Worm (Caenorhabditis elegans) whole organism, L2 larva: Measurements from ENCODE around the gene clec-196.
A peak's percentile ranks its signal among the peaks of the same experiment; 100 is the strongest.

Source experiments
- C34F6.9 ChIP-seq: fragments of 150-350 bp; optimal IDR thresholded peaks from 2 replicates; lab custom pipeline; 2014; ENCODE audit warnings: missing biosample characterization, missing genetic modification characterization
- F13H6.1 ChIP-seq: sonication (generic microtip); optimal IDR thresholded peaks from 2 replicates; lab custom pipeline; 2016; ENCODE audit warnings: missing genetic modification characterization, missing compliant biosample characterization
- R02D3.7 ChIP-seq: fragments of 150-350 bp; optimal IDR thresholded peaks from 2 replicates; lab custom pipeline; 2014; ENCODE audit warnings: missing biosample characterization, missing genetic modification characterization
- ZK546.5 ChIP-seq: sonication (generic microtip); optimal IDR thresholded peaks from 2 replicates; lab custom pipeline; 2017; ENCODE audit warnings: missing biosample characterization, missing genetic modification characterization
- alr-1 ChIP-seq: fragments of 150-350 bp; optimal IDR thresholded peaks from 2 replicates; lab custom pipeline; 2014; ENCODE audit warnings: missing biosample characterization, missing genetic modification characterization
- aly-2 ChIP-seq: fragments of 150-350 bp; optimal IDR thresholded peaks from 2 replicates; lab custom pipeline; 2014; ENCODE audit warnings: missing biosample characterization, missing genetic modification characterization
- blmp-1 ChIP-seq: sonication (generic microtip); optimal IDR thresholded peaks from 2 replicates; lab custom pipeline; 2017; ENCODE audit warnings: missing genetic modification characterization, mild to moderate bottlenecking, missing compliant biosample characterization, antibody characterized with exemption, moderate library complexity; ENCODE audit not compliant: insufficient read depth
- crh-2 ChIP-seq: sonication (generic microtip); optimal IDR thresholded peaks from 2 replicates; lab custom pipeline; 2017; ENCODE audit warnings: missing biosample characterization, missing genetic modification characterization
- egl-27 ChIP-seq: sonication (generic microtip); optimal IDR thresholded peaks from 3 replicates; lab custom pipeline; 2017; ENCODE audit warnings: missing biosample characterization, missing genetic modification reagents, missing genetic modification characterization
- fos-1 ChIP-seq: fragments of 150-350 bp; optimal IDR thresholded peaks from 2 replicates; lab custom pipeline; 2014; ENCODE audit warnings: missing biosample characterization, missing genetic modification characterization
- gmeb-1 ChIP-seq: fragments of 150-350 bp; optimal IDR thresholded peaks from 2 replicates; lab custom pipeline; 2014; ENCODE audit warnings: missing biosample characterization, missing genetic modification characterization
- lin-11 ChIP-seq: fragments of 150-350 bp; sonication (generic microtip); optimal IDR thresholded peaks from 2 replicates; lab custom pipeline; 2014; ENCODE audit warnings: missing biosample characterization, missing genetic modification characterization, inconsistent platforms, mixed read lengths
- lin-13 ChIP-seq: fragments of 150-350 bp; optimal IDR thresholded peaks from 2 replicates; lab custom pipeline; 2014; ENCODE audit warnings: missing biosample characterization, missing genetic modification reagents, missing genetic modification characterization
- lsy-2 ChIP-seq, 2 experiments: fragments of 150-350 bp in 1 of 2; sonication (generic microtip) in 1 of 2; optimal IDR thresholded peaks; 2 replicates each; lab custom pipeline; 2014 to 2017; ENCODE audit warnings: missing biosample characterization in 2 of 2, missing genetic modification characterization in 2 of 2
- mbf-1 ChIP-seq: sonication (generic microtip); optimal IDR thresholded peaks from 2 replicates; lab custom pipeline; 2017; ENCODE audit warnings: missing biosample characterization, missing genetic modification characterization
- mdl-1 ChIP-seq, 2 experiments: fragments of 150-350 bp in 1 of 2; sonication (generic microtip) in 1 of 2; optimal IDR thresholded peaks; 2 replicates each; lab custom pipeline; 2017; ENCODE audit warnings: missing biosample characterization in 2 of 2, missing genetic modification characterization in 2 of 2
- nhr-11 ChIP-seq: fragments of 150-350 bp; optimal IDR thresholded peaks from 2 replicates; lab custom pipeline; 2014; ENCODE audit warnings: missing biosample characterization, missing genetic modification characterization
- nhr-12 ChIP-seq: fragments of 150-350 bp; optimal IDR thresholded peaks from 2 replicates; lab custom pipeline; 2014; ENCODE audit warnings: missing biosample characterization, missing genetic modification characterization
- nhr-129 ChIP-seq: fragments of 150-350 bp; optimal IDR thresholded peaks from 2 replicates; lab custom pipeline; 2014; ENCODE audit warnings: missing biosample characterization, missing genetic modification characterization
- nhr-21 ChIP-seq: fragments of 150-350 bp; optimal IDR thresholded peaks from 2 replicates; lab custom pipeline; 2014; ENCODE audit warnings: missing biosample characterization, missing genetic modification characterization
- nhr-23 ChIP-seq: fragments of 150-350 bp; optimal IDR thresholded peaks from 2 replicates; lab custom pipeline; 2014; ENCODE audit warnings: missing biosample characterization, missing genetic modification reagents, missing genetic modification characterization
- nhr-25 ChIP-seq: fragments of 150-350 bp; sonication (generic microtip); optimal IDR thresholded peaks from 3 replicates; lab custom pipeline; 2014; ENCODE audit warnings: missing biosample characterization, missing genetic modification characterization
- peb-1 ChIP-seq: fragments of 150-350 bp; optimal IDR thresholded peaks from 2 replicates; lab custom pipeline; 2014; ENCODE audit warnings: missing biosample characterization, missing genetic modification characterization
- skn-1 ChIP-seq: sonication (generic microtip); optimal IDR thresholded peaks from 2 replicates; lab custom pipeline; 2017; ENCODE audit warnings: missing biosample characterization, missing genetic modification characterization
- sma-3 ChIP-seq: sonication (generic microtip); optimal IDR thresholded peaks from 2 replicates; lab custom pipeline; 2016; ENCODE audit warnings: missing genetic modification reagents, missing genetic modification characterization, missing compliant biosample characterization
- sma-9 ChIP-seq, 2 experiments: fragments of 150-350 bp in 1 of 2; sonication (generic microtip) in 1 of 2; optimal IDR thresholded peaks; 2 replicates each; lab custom pipeline; 2014 to 2016; ENCODE audit warnings: missing genetic modification characterization in 2 of 2, mild to moderate bottlenecking in 1 of 2, missing biosample characterization in 1 of 2, missing compliant biosample characterization in 1 of 2, missing genetic modification reagents in 1 of 2, moderate library complexity in 1 of 2
- unc-55 ChIP-seq: fragments of 150-350 bp; sonication (generic microtip); optimal IDR thresholded peaks from 3 replicates; lab custom pipeline; 2014; ENCODE audit warnings: missing biosample characterization, missing genetic modification reagents, missing genetic modification characterization
- unc-62 ChIP-seq: fragments of 150-350 bp; optimal IDR thresholded peaks from 2 replicates; lab custom pipeline; 2014; ENCODE audit warnings: missing biosample characterization, missing genetic modification reagents, missing genetic modification characterization
- zag-1 ChIP-seq: fragments of 150-350 bp; optimal IDR thresholded peaks from 2 replicates; lab custom pipeline; 2014; ENCODE audit warnings: missing biosample characterization, missing genetic modification characterization
- ztf-4 ChIP-seq: fragments of 150-350 bp; optimal IDR thresholded peaks from 2 replicates; lab custom pipeline; 2014; ENCODE audit warnings: missing biosample characterization, missing genetic modification characterization

clec-196 gene

ce11 chrIV:17262385-17262784 is 14.4 kb upstream of the clec-196 start, which contains the start of gene ZK550.6:
ZK550.6 (minus strand) TSS chrIV:17262485.
- TF ChIP-seq egl-27 (no peak), mdl-1 (tag; optimal IDR thresholded peaks at IDR 0.05; lab: Kevin White, UChicago) (no peak), aly-2 (no peak), blmp-1 (tag; lab: Kevin White, UChicago) (no peak), zag-1 (tag; lab: Kevin White, UChicago) (no peak), C34F6.9 (tag; lab: Kevin White, UChicago) (no peak), alr-1 (no peak), sma-3 (GFP tag; lab: Kevin White, UChicago) (no peak)
- TF ChIP-seq, all 48 proteins: peak for 0

- no peak for TF ChIP-seq peb-1 (tag; lab: Kevin White, UChicago)
- TF ChIP-seq nhr-25 (tag; lab: Kevin White, UChicago), result peak; percentile 27
- peak; percentile 56 for TF ChIP-seq gmeb-1 (tag; lab: Kevin White, UChicago)
- TF ChIP-seq nhr-21 (tag; lab: Kevin White, UChicago), result peak; percentile 75
- TF ChIP-seq R02D3.7 (tag; lab: Kevin White, UChicago), result no peak
- TF ChIP-seq crh-2 (tag; lab: Kevin White, UChicago), result peak; percentile 74
- TF ChIP-seq F13H6.1 (tag; lab: Kevin White, UChicago), result peak; percentile 54
- TF ChIP-seq C34F6.9 (tag; lab: Kevin White, UChicago), result no peak
- peak; percentile 20 for TF ChIP-seq nhr-129
- no peak for TF ChIP-seq nhr-11 (tag; lab: Kevin White, UChicago)
- peak in 1 of 2 experiments; percentile 6 for TF ChIP-seq lsy-2 (tag; optimal IDR thresholded peaks at IDR 0.05; lab: Kevin White, UChicago)
- peak; percentile 92 for TF ChIP-seq fos-1 (tag; lab: Kevin White, UChicago)
- TF ChIP-seq, all 48 proteins: peak for 8
Observed at ce11 chrIV:17263714-17264113, 13.0 kb upstream of the clec-196 start.

ce11 chrIV:17264714-17265113 is 12.0 kb upstream of the clec-196 start, which contains the start of gene F26D10.13:
F26D10.13 (minus strand) TSS chrIV:17264814.
- no peak for TF ChIP-seq gmeb-1 (tag; lab: Kevin White, UChicago)
- TF ChIP-seq ztf-4 (tag; lab: Kevin White, UChicago), result no peak

- TF ChIP-seq nhr-21 (tag; lab: Kevin White, UChicago) (no peak), zag-1 (tag; lab: Kevin White, UChicago) (no peak), sma-3 (GFP tag; lab: Kevin White, UChicago) (no peak), nhr-25 (tag; lab: Kevin White, UChicago) (no peak), sma-9 (GFP tag; optimal IDR thresholded peaks at IDR 0.05; lab: Kevin White, UChicago) (no peak), sma-9 (tag; optimal IDR thresholded peaks at IDR 0.05; lab: Kevin White, UChicago) (no peak), lin-13 (GFP tag; lab: Kevin White, UChicago) (no peak), gmeb-1 (tag; lab: Kevin White, UChicago) (no peak), skn-1 (tag; lab: Kevin White, UChicago) (no peak), nhr-23 (tag; lab: Kevin White, UChicago) (no peak)
Observed at ce11 chrIV:17265279-17265678, 11.5 kb upstream of the clec-196 start, which contains the start of gene str-187. str-187 (plus strand) TSS chrIV:17265579.

ce11 chrIV:17265716-17266115 is 11.0 kb upstream of the clec-196 start:
- TF ChIP-seq lsy-2 (tag; optimal IDR thresholded peaks at IDR 0.05; lab: Kevin White, UChicago) (no peak), lin-11 (no peak), nhr-25 (tag; lab: Kevin White, UChicago) (no peak), sma-3 (GFP tag; lab: Kevin White, UChicago) (no peak), crh-2 (tag; lab: Kevin White, UChicago) (no peak), nhr-129 (no peak), mbf-1 (tag; lab: Kevin White, UChicago) (no peak), F13H6.1 (tag; lab: Kevin White, UChicago) (no peak), mdl-1 (tag; optimal IDR thresholded peaks at IDR 0.05; lab: Kevin White, UChicago) (no peak), nhr-11 (tag; lab: Kevin White, UChicago) (no peak), ztf-4 (tag; lab: Kevin White, UChicago) (no peak), C34F6.9 (tag; lab: Kevin White, UChicago) (no peak), fos-1 (tag; lab: Kevin White, UChicago) (no peak), unc-55 (GFP tag; lab: Kevin White, UChicago) (no peak), ZK546.5 (tag; lab: Kevin White, UChicago) (no peak), blmp-1 (tag; lab: Kevin White, UChicago) (no peak), unc-62 (GFP tag; lab: Kevin White, UChicago) (no peak), nhr-12 (no peak)
- TF ChIP-seq, all 48 proteins: peak for 0
